Fruit fly (Drosophila melanogaster): ENCODE measurements around the gene EMC1.

Gene EMC1

DNA sequence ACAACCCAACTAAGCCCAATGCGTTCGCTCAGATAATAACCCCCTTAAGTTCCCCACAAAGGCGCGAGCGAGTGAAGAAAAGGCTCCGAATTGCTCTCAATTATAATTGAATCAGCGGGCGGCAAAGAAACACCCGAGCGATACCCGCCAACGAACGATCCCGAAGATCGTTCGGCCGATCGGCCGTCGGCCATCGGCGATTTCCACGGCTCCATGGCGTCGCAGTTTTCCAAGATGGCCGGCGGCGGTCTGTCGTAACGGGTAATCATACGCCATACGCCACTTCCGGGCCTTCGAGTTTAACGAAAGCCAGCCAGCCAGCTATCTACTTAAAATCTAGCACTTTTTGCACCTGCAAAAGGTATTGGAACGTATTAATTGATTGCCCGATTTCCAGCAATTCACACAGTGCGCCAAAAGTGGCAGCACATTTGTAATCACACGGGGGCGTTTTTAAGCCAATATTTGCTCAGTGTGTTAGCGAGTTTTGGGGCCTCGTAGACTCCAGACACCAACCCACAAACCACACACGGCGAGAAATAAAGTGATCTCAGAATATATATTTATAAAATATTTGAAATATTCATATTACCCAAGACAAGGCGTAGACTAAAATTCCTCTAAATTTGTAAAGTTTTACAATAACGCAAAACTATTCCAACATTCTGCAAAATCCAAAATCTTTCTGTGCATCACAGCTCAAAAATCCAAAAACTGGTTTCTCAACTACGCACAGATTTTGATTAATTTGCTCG is 14.7 kb downstream of the EMC1 start (continued):
- TF ChIP-seq CG1024 (GFP tag; IDR thresholded peaks at IDR 0.05) = no peak
- TF ChIP-seq jing (GFP tag; optimal IDR thresholded peaks at IDR 0.05) = no peak
- no peak for TF ChIP-seq CG8765 (GFP tag; IDR thresholded peaks at IDR 0.05)
- no peak for TF ChIP-seq Hmx (GFP tag; optimal IDR thresholded peaks at IDR 0.05)
- peak; percentile 38 for TF ChIP-seq B-H1 (GFP tag; IDR thresholded peaks at IDR 0.05)
- TF ChIP-seq CG34224 (GFP tag; IDR thresholded peaks at IDR 0.05; ENCODE audit: partially characterized antibody) = no peak
- TF ChIP-seq CG43689 (GFP tag; IDR thresholded peaks at IDR 0.05) = no peak
- no peak for TF ChIP-seq CG2199 (GFP tag; IDR thresholded peaks at IDR 0.05)
- no peak for TF ChIP-seq CG17186 (GFP tag; optimal IDR thresholded peaks at IDR 0.05)
- no peak for TF ChIP-seq CG33557 (GFP tag; optimal IDR thresholded peaks at IDR 0.05)
- TF ChIP-seq CG1529 (GFP tag; optimal IDR thresholded peaks at IDR 0.05) = no peak
- peak; percentile 76; the same call in 1 of the 2 replicates for TF ChIP-seq lmd (GFP tag; IDR thresholded peaks at IDR 0.05)
- TF ChIP-seq CG8281 (tag; optimal IDR thresholded peaks at IDR 0.05) = no peak
- TF ChIP-seq Aef1 (GFP tag; IDR thresholded peaks at IDR 0.05) = peak; percentile 59
- TF ChIP-seq HLH4C (GFP tag; IDR thresholded peaks at IDR 0.05; ENCODE audit: partially characterized antibody) = no peak
- TF ChIP-seq fu2 (GFP tag; optimal IDR thresholded peaks at IDR 0.05) = no peak
- TF ChIP-seq sisA (GFP tag; IDR thresholded peaks at IDR 0.05) = peak; percentile 54; the same call in 1 of the 2 replicates
- peak; percentile 24 for TF ChIP-seq CG15269 (tag; optimal IDR thresholded peaks at IDR 0.05)
- TF ChIP-seq ase (GFP tag; IDR thresholded peaks at IDR 0.05) = no peak
- TF ChIP-seq gro (GFP tag; optimal IDR thresholded peaks at IDR 0.05) = no peak
- no peak for TF ChIP-seq pan (optimal IDR thresholded peaks at IDR 0.05)
- TF ChIP-seq pan (GFP tag; optimal IDR thresholded peaks at IDR 0.05 in 1 of 2, IDR thresholded peaks at IDR 0.05 in 1 of 2) = peak in 1 of 2 experiments; percentile 54
- TF ChIP-seq Mrtf (GFP tag; IDR thresholded peaks at IDR 0.05) = peak; percentile 26; the same call in 1 of the 3 replicates
- TF ChIP-seq zen2 (GFP tag; IDR thresholded peaks at IDR 0.05; ENCODE audit: partially characterized antibody) = no peak
- TF ChIP-seq CG4854 (GFP tag; optimal IDR thresholded peaks at IDR 0.05) = no peak
- TF ChIP-seq CG17912 (GFP tag; optimal IDR thresholded peaks at IDR 0.05) = no peak
- no peak for TF ChIP-seq sr (GFP tag; IDR thresholded peaks at IDR 0.05)
- no peak for TF ChIP-seq z (GFP tag; IDR thresholded peaks at IDR 0.05)
- TF ChIP-seq ken (GFP tag; IDR thresholded peaks at IDR 0.05) = no peak
- no peak for TF ChIP-seq twi (tag; optimal IDR thresholded peaks at IDR 0.05)
- no peak for TF ChIP-seq luna (GFP tag; optimal IDR thresholded peaks at IDR 0.05)
- TF ChIP-seq stwl (tag; optimal IDR thresholded peaks at IDR 0.05) = no peak
- TF ChIP-seq CG9932 (GFP tag; IDR thresholded peaks at IDR 0.05) = peak; percentile 76
- no peak for TF ChIP-seq CG5953 (GFP tag; IDR thresholded peaks at IDR 0.05)
- peak; percentile 25; the same call in 1 of the 2 replicates for TF ChIP-seq CG7372 (GFP tag; IDR thresholded peaks at IDR 0.05)
- no peak for TF ChIP-seq Chrac-16 (GFP tag; optimal IDR thresholded peaks at IDR 0.05)
- no peak for TF ChIP-seq CG2116 (GFP tag; optimal IDR thresholded peaks at IDR 0.05)
- no peak for TF ChIP-seq CTCF (GFP tag; optimal IDR thresholded peaks at IDR 0.05)
- peak; percentile 7 for TF ChIP-seq HHEX (GFP tag; optimal IDR thresholded peaks at IDR 0.05)
- no peak for TF ChIP-seq pzg (GFP tag; optimal IDR thresholded peaks at IDR 0.05)
- TF ChIP-seq run (tag; optimal IDR thresholded peaks at IDR 0.05) = no peak
- no peak for TF ChIP-seq Asciz (GFP tag; optimal IDR thresholded peaks at IDR 0.05)
- no peak for TF ChIP-seq slou (GFP tag; optimal IDR thresholded peaks at IDR 0.05)
- no peak for TF ChIP-seq nerfin-2 (GFP tag; IDR thresholded peaks at IDR 0.05; ENCODE audit: partially characterized antibody)
- no peak for TF ChIP-seq disco-r (GFP tag; optimal IDR thresholded peaks at IDR 0.05)
- TF ChIP-seq CG14014 (GFP tag; IDR thresholded peaks at IDR 0.05) = peak; percentile 42; the same call in 1 of the 2 replicates
- no peak for TF ChIP-seq gce (GFP tag; IDR thresholded peaks at IDR 0.05)
- TF ChIP-seq Dll (GFP tag; IDR thresholded peaks at IDR 0.05; ENCODE audit: partially characterized antibody) = no peak
- no peak for TF ChIP-seq Nf-YB (GFP tag; optimal IDR thresholded peaks at IDR 0.05)
- no peak; the same call in 2 of the 3 replicates for TF ChIP-seq CG14050 (GFP tag; IDR thresholded peaks at IDR 0.05)
- TF ChIP-seq dpn (GFP tag; optimal IDR thresholded peaks at IDR 0.05) = no peak

Measured in whole organism, embryonic.